Fruit fly (Drosophila melanogaster) whole organism, embryonic: ENCODE data around the gene CG13309.

Experiments
- ATbp ChIP-seq: fragments of 200-800 bp; sonication (Bioruptor generic); optimal IDR thresholded peaks from 2 replicates; lab custom pipeline; 2017; ENCODE audit warnings: missing biosample characterization, mild to moderate bottlenecking, missing genetic modification characterization, missing genetic modification reagents
- Awh ChIP-seq: fragments of 200-800 bp; sonication (Bioruptor generic); IDR thresholded peaks from 2 replicates; pipeline ENCODE4, ENCODE4 v1.3.6; 2022; ENCODE audit warnings: missing biosample characterization, missing genetic modification characterization
- CG10543 ChIP-seq: fragments of 200-800 bp; sonication (Bioruptor generic); optimal IDR thresholded peaks from 3 replicates; lab custom pipeline; 2017; ENCODE audit warnings: missing biosample characterization, mild to moderate bottlenecking, missing genetic modification characterization, moderate library complexity
- CG10959 ChIP-seq: fragments of 200-800 bp; sonication (Bioruptor generic); IDR thresholded peaks from 2 replicates; pipeline ENCODE4 v1.3.6; 2022; ENCODE audit warnings: missing biosample characterization, missing genetic modification characterization
- CG11093 ChIP-seq: fragments of 200-800 bp; sonication (Bioruptor generic); IDR thresholded peaks from 3 replicates; pipeline ENCODE4 v1.3.6; 2022; ENCODE audit warnings: missing biosample characterization, missing genetic modification characterization
- CG11456 ChIP-seq: fragments of 200-800 bp; sonication (Bioruptor generic); IDR thresholded peaks from 3 replicates; pipeline ENCODE4 v1.3.6; 2022; ENCODE audit warnings: missing biosample characterization, missing genetic modification characterization
- CG12219 ChIP-seq: fragments of 200-800 bp; sonication (Bioruptor generic); optimal IDR thresholded peaks from 3 replicates; lab custom pipeline; 2018; ENCODE audit warnings: missing biosample characterization, mild to moderate bottlenecking, missing genetic modification characterization
- CG16863 ChIP-seq: fragments of 200-800 bp; sonication (Bioruptor generic); optimal IDR thresholded peaks from 3 replicates; lab custom pipeline; 2016; ENCODE audit warnings: missing biosample characterization, missing genetic modification characterization
- CG18764 ChIP-seq: fragments of 200-800 bp; sonication (Bioruptor generic); optimal IDR thresholded peaks from 3 replicates; lab custom pipeline; 2016; ENCODE audit warnings: missing biosample characterization, missing genetic modification characterization
- CG2116 ChIP-seq: fragments of 200-800 bp; sonication (Bioruptor generic); optimal IDR thresholded peaks from 3 replicates; lab custom pipeline; 2018; ENCODE audit warnings: missing biosample characterization, mild to moderate bottlenecking, missing genetic modification characterization
- CG2120 ChIP-seq: fragments of 200-800 bp; sonication (Bioruptor generic); optimal IDR thresholded peaks from 3 replicates; lab custom pipeline; 2016; ENCODE audit warnings: missing biosample characterization, missing genetic modification characterization
- CG32532 ChIP-seq: fragments of 200-800 bp; sonication (Bioruptor generic); IDR thresholded peaks from 2 replicates; pipeline ENCODE4 v1.3.6; 2022; ENCODE audit warnings: missing biosample characterization, missing genetic modification characterization
- CG3726 ChIP-seq: fragments of 200-800 bp; sonication (Bioruptor generic); IDR thresholded peaks from 3 replicates; pipeline ENCODE4, ENCODE4 v1.3.6; 2022; ENCODE audit warnings: missing biosample characterization, missing genetic modification characterization
- CG4328 ChIP-seq: fragments of 200-800 bp; sonication (Bioruptor generic); optimal IDR thresholded peaks from 3 replicates; lab custom pipeline; 2017; ENCODE audit warnings: missing biosample characterization, missing genetic modification reagents, missing genetic modification characterization
- CG4404 ChIP-seq: fragments of 200-800 bp; sonication (Bioruptor generic); IDR thresholded peaks from 2 replicates; pipeline ENCODE4 v1.3.6; 2022; ENCODE audit warnings: missing biosample characterization, missing genetic modification characterization
- CG6654 ChIP-seq: fragments of 200-800 bp; sonication (Bioruptor generic); optimal IDR thresholded peaks from 2 replicates; lab custom pipeline; 2017; ENCODE audit warnings: missing biosample characterization, mild to moderate bottlenecking, missing genetic modification characterization
- CG7745 ChIP-seq: fragments of 200-800 bp; sonication (Bioruptor generic); optimal IDR thresholded peaks from 2 replicates; lab custom pipeline; 2018; ENCODE audit warnings: missing biosample characterization, mild to moderate bottlenecking, missing genetic modification characterization, moderate library complexity
- CG9215 ChIP-seq: fragments of 200-800 bp; sonication (Bioruptor generic); IDR thresholded peaks from 2 replicates; pipeline ENCODE4 v1.3.6; 2022; ENCODE audit warnings: missing biosample characterization, missing genetic modification characterization
- Camta ChIP-seq: fragments of 200-800 bp; sonication (Bioruptor generic); optimal IDR thresholded peaks from 2 replicates; lab custom pipeline; 2016; ENCODE audit warnings: missing biosample characterization, missing genetic modification characterization
- Dad ChIP-seq: fragments of 200-800 bp; sonication (Bioruptor generic); optimal IDR thresholded peaks from 3 replicates; lab custom pipeline; 2016; ENCODE audit warnings: missing biosample characterization, missing genetic modification characterization
- Gsc ChIP-seq: fragments of 200-800 bp; sonication (Bioruptor generic); IDR thresholded peaks from 2 replicates; pipeline ENCODE4 v1.3.6; 2022; ENCODE audit warnings: missing biosample characterization, missing genetic modification characterization
- HLH4C ChIP-seq: fragments of 200-800 bp; sonication (Bioruptor generic); IDR thresholded peaks from 3 replicates; pipeline ENCODE4 v1.3.6; 2022; ENCODE audit warnings: missing biosample characterization, missing genetic modification characterization; ENCODE audit not compliant: partially characterized antibody
- Hey ChIP-seq: fragments of 200-800 bp; sonication (Bioruptor generic); optimal IDR thresholded peaks from 3 replicates; lab custom pipeline; 2018; ENCODE audit warnings: missing biosample characterization, mild to moderate bottlenecking, missing genetic modification characterization
- Lpt ChIP-seq: fragments of >200 bp; optimal IDR thresholded peaks from 2 replicates; lab custom pipeline; 2018; ENCODE audit warnings: missing biosample characterization, missing genetic modification characterization
- Meics ChIP-seq: fragments of 200-800 bp; sonication (Bioruptor generic); optimal IDR thresholded peaks from 2 replicates; lab custom pipeline; 2017; ENCODE audit warnings: missing biosample characterization, mild to moderate bottlenecking, missing genetic modification characterization
- Optix ChIP-seq: fragments of 200-800 bp; sonication (Bioruptor generic); IDR thresholded peaks from 3 replicates; pipeline ENCODE4 v1.3.6; 2022; ENCODE audit warnings: missing biosample characterization, missing genetic modification characterization
- Poxn ChIP-seq: fragments of 200-800 bp; sonication (Bioruptor generic); IDR thresholded peaks from 2 replicates; pipeline ENCODE4 v1.3.6; 2022; ENCODE audit warnings: missing biosample characterization, missing genetic modification characterization
- Sin3A ChIP-seq: fragments of >200 bp; optimal IDR thresholded peaks from 2 replicates; lab custom pipeline; 2018
- Spps ChIP-seq: fragments of 200-800 bp; sonication (Bioruptor generic); optimal IDR thresholded peaks from 2 replicates; lab custom pipeline; 2018; ENCODE audit warnings: missing biosample characterization, mild to moderate bottlenecking, missing genetic modification characterization
- Stat92E ChIP-seq, 3 experiments: fragments of >200 bp in 2 of 3; fragments of 200-800 bp in 1 of 3; sonication (Bioruptor generic) in 1 of 3; optimal IDR thresholded peaks; 2 replicates each; lab custom pipeline; 2017 to 2019; ENCODE audit warnings: missing biosample characterization in 3 of 3, missing genetic modification characterization in 3 of 3, mild to moderate bottlenecking in 1 of 3, moderate library complexity in 1 of 3
- YL-1 ChIP-seq: fragments of 200-800 bp; sonication (Bioruptor generic); optimal IDR thresholded peaks from 3 replicates; lab custom pipeline; 2017; ENCODE audit warnings: missing biosample characterization, mild to moderate bottlenecking, missing genetic modification characterization
- ash1 ChIP-seq: fragments of 200-800 bp; sonication (Bioruptor generic); optimal IDR thresholded peaks from 2 replicates; lab custom pipeline; 2018; ENCODE audit warnings: missing biosample characterization, mild to moderate bottlenecking, missing genetic modification characterization
- bcd ChIP-seq: fragments of 200-800 bp; sonication (Bioruptor generic); optimal IDR thresholded peaks from 2 replicates; lab custom pipeline; 2017; ENCODE audit warnings: missing biosample characterization, mild to moderate bottlenecking, missing genetic modification characterization
- chinmo ChIP-seq: fragments of 200-800 bp; sonication (Bioruptor generic); IDR thresholded peaks from 4 replicates; pipeline ENCODE4 v1.3.6; 2022; ENCODE audit warnings: missing biosample characterization, missing genetic modification characterization; ENCODE audit not compliant: partially characterized antibody
- chn ChIP-seq: fragments of 200-800 bp; sonication (Bioruptor generic); optimal IDR thresholded peaks from 2 replicates; lab custom pipeline; 2016; ENCODE audit warnings: missing biosample characterization, missing genetic modification characterization
- crc ChIP-seq: fragments of 200-800 bp; sonication (Bioruptor generic); optimal IDR thresholded peaks from 2 replicates; lab custom pipeline; 2016; ENCODE audit warnings: missing biosample characterization, missing genetic modification characterization
- eve ChIP-seq, 2 experiments: fragments of >200 bp; optimal IDR thresholded peaks; 2 replicates each; lab custom pipeline; 2017; ENCODE audit warnings: missing biosample characterization in 2 of 2, missing genetic modification characterization in 2 of 2
- fd102C ChIP-seq: fragments of 200-800 bp; sonication (Bioruptor generic); optimal IDR thresholded peaks from 2 replicates; lab custom pipeline; 2018; ENCODE audit warnings: missing biosample characterization, mild to moderate bottlenecking, missing genetic modification characterization, moderate library complexity
- h ChIP-seq: fragments of >200 bp; optimal IDR thresholded peaks from 2 replicates; lab custom pipeline; 2017
- hth ChIP-seq: fragments of >200 bp; optimal IDR thresholded peaks from 2 replicates; lab custom pipeline; 2017; ENCODE audit warnings: inconsistent platforms
- kah ChIP-seq: fragments of 200-800 bp; sonication (Bioruptor generic); optimal IDR thresholded peaks from 2 replicates; lab custom pipeline; 2018; ENCODE audit warnings: missing biosample characterization, mild to moderate bottlenecking, missing genetic modification characterization
- nerfin-2 ChIP-seq: fragments of 200-800 bp; sonication (Bioruptor generic); IDR thresholded peaks from 2 replicates; pipeline ENCODE4 v1.3.6; 2022; ENCODE audit warnings: missing biosample characterization, missing genetic modification characterization; ENCODE audit not compliant: partially characterized antibody
- pb ChIP-seq: fragments of 200-800 bp; sonication (Bioruptor generic); optimal IDR thresholded peaks from 3 replicates; lab custom pipeline; 2016; ENCODE audit warnings: missing biosample characterization, missing genetic modification characterization
- prd ChIP-seq, 3 experiments: fragments of >200 bp in 2 of 3; fragments of 200-800 bp in 1 of 3; sonication (Bioruptor generic) in 1 of 3; optimal IDR thresholded peaks in 2 of 3; IDR thresholded peaks in 1 of 3; 2 replicates in 2 of 3; 3 replicates in 1 of 3; pipeline versions ENCODE4 v1.3.6 to Lab custom; 2017 to 2022; ENCODE audit warnings: missing biosample characterization in 1 of 3, missing genetic modification characterization in 1 of 3
- pzg ChIP-seq: fragments of 200-800 bp; sonication (Bioruptor generic); optimal IDR thresholded peaks from 3 replicates; lab custom pipeline; 2018; ENCODE audit warnings: missing biosample characterization, mild to moderate bottlenecking, missing genetic modification characterization, moderate library complexity
- ssp ChIP-seq: fragments of 200-800 bp; sonication (Bioruptor generic); IDR thresholded peaks from 2 replicates; pipeline ENCODE4 v1.3.6; 2022; ENCODE audit warnings: missing biosample characterization, missing genetic modification characterization
- stwl ChIP-seq: fragments of 200-800 bp; sonication (Bioruptor generic); optimal IDR thresholded peaks from 3 replicates; lab custom pipeline; 2018; ENCODE audit warnings: missing biosample characterization, mild to moderate bottlenecking, missing genetic modification characterization, moderate library complexity
- toy ChIP-seq: fragments of 200-800 bp; sonication (Bioruptor generic); IDR thresholded peaks from 2 replicates; pipeline ENCODE4 v1.3.6; 2022; ENCODE audit warnings: missing biosample characterization, missing genetic modification characterization
- wor ChIP-seq: fragments of 200-800 bp; sonication (Bioruptor generic); IDR thresholded peaks from 2 replicates; pipeline ENCODE4 v1.3.6; 2022; ENCODE audit warnings: missing biosample characterization, missing genetic modification characterization
- z ChIP-seq: fragments of 200-800 bp; sonication (Bioruptor generic); IDR thresholded peaks from 3 replicates; pipeline ENCODE4 v1.3.6; 2022; ENCODE audit warnings: missing biosample characterization, missing genetic modification characterization

The CG13309 gene

DNA sequence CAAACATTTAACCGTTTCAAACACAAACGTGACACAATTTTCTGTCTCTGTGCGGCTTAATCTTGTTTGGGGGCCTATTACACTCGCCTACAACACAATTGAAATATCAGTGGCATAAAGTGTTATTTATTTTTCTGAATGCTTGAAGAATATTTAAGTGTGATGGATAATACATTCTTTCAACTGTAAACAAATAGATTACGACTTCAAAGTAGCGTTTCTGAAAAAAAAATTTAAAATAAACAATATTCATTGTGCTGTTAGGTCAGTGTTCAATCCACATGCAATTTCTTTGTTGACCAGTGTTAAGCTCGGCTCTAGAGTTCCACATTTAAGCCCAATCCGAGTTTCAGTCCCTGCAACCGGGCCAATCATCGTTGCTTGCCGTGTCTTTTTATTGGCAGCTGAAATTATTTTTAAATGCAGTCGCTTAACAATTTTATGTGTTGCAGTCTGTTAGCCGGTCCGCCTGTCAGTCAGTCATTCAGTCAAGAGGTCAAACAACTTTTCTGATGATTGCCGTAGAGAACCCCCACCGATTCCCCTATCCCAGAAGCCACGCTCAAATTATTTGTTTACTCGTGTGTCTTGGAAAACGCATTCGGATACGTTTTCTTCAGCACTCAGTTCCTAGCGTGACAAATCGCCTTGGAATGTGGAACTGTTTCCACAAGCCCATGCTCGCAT is 37.1 kb upstream of the CG13309 start (continued):
- TF ChIP-seq CG4404 (GFP tag; lab: Robert Waterston, UW): no peak
- no peak for TF ChIP-seq Gsc (GFP tag; lab: Robert Waterston, UW)
- TF ChIP-seq Awh (GFP tag; lab: Robert Waterston, UW): peak; percentile 71
- TF ChIP-seq CG10543 (GFP tag; lab: Kevin White, UChicago): peak; percentile 14
- TF ChIP-seq Sin3A (lab: Kevin White, UChicago): no peak
- TF ChIP-seq stwl (tag; lab: Kevin White, UChicago): peak; percentile 4
- TF ChIP-seq nerfin-2 (GFP tag; lab: Robert Waterston, UW): no peak
- TF ChIP-seq Stat92E (GFP tag; optimal IDR thresholded peaks at IDR 0.05; lab: Kevin White, UChicago): peak in 1 of 3 experiments; percentile 6
- TF ChIP-seq Spps (tag; lab: Kevin White, UChicago): peak; percentile 80
- TF ChIP-seq toy: no peak
- TF ChIP-seq CG9215 (GFP tag; lab: Robert Waterston, UW): peak; percentile 24; the same call in 1 of the 2 replicates
- peak; percentile 58 for TF ChIP-seq ATbp (GFP tag; lab: Kevin White, UChicago)
- peak; percentile 35 for TF ChIP-seq CG2116 (GFP tag; lab: Kevin White, UChicago)
- TF ChIP-seq Hey (tag; lab: Kevin White, UChicago): no peak
- TF ChIP-seq Poxn (GFP tag; lab: Robert Waterston, UW): no peak
- TF ChIP-seq wor (GFP tag; lab: Robert Waterston, UW): peak; percentile 60
- no peak for TF ChIP-seq fd102C (GFP tag; lab: Kevin White, UChicago)
- no peak for TF ChIP-seq h (lab: Kevin White, UChicago)
- peak; percentile 83 for TF ChIP-seq CG12219 (GFP tag; lab: Kevin White, UChicago)
- no peak for TF ChIP-seq chinmo (GFP tag; lab: Robert Waterston, UW)
- TF ChIP-seq prd (optimal IDR thresholded peaks at IDR 0.05; lab: Kevin White, UChicago): no peak
- TF ChIP-seq prd (GFP tag; IDR thresholded peaks at IDR 0.05; lab: Robert Waterston, UW): peak; percentile 73
- TF ChIP-seq CG6654 (GFP tag; lab: Kevin White, UChicago): peak; percentile 25
- peak; percentile 5 for TF ChIP-seq Dad (GFP tag; lab: Kevin White, UChicago)
- TF ChIP-seq CG16863 (GFP tag; lab: Kevin White, UChicago): peak; percentile 62
- no peak for TF ChIP-seq pzg (GFP tag; lab: Kevin White, UChicago)
- TF ChIP-seq chn: peak; percentile 0
- TF ChIP-seq CG2120 (GFP tag; lab: Kevin White, UChicago): no peak
- peak; percentile 47 for TF ChIP-seq ssp (GFP tag; lab: Robert Waterston, UW)
- no peak for TF ChIP-seq kah (GFP tag; lab: Kevin White, UChicago)
- TF ChIP-seq hth (lab: Kevin White, UChicago): no peak
- peak in 1 of 2 experiments; percentile 96 for TF ChIP-seq eve (GFP tag; optimal IDR thresholded peaks at IDR 0.05; lab: Kevin White, UChicago)
- no peak for TF ChIP-seq ash1
- no peak for TF ChIP-seq z (GFP tag; lab: Robert Waterston, UW)
- TF ChIP-seq crc (GFP tag; lab: Kevin White, UChicago): no peak
- TF ChIP-seq Meics: peak; percentile 17
- TF ChIP-seq CG11093: 0 out of 3 replicates have a peak, but pooled peaks have one; percentile 26
- TF ChIP-seq YL-1 (GFP tag; lab: Kevin White, UChicago): no peak
- TF ChIP-seq CG10959: peak; percentile 47; the same call in 1 of the 2 replicates
- peak; percentile 48 for TF ChIP-seq CG18764
- TF ChIP-seq CG11456 (GFP tag; lab: Robert Waterston, UW): 0 out of 3 replicates have a peak, but pooled peaks have one; percentile 42
- no peak for TF ChIP-seq HLH4C (GFP tag; lab: Robert Waterston, UW)
- TF ChIP-seq bcd (GFP tag; lab: Kevin White, UChicago): peak; percentile 60
- peak; percentile 8 for TF ChIP-seq Camta (GFP tag; lab: Kevin White, UChicago)
- TF ChIP-seq Optix (GFP tag; lab: Robert Waterston, UW): no peak; the same call in 2 of the 3 replicates
- TF ChIP-seq Lpt (GFP tag; lab: Kevin White, UChicago): no peak
- no peak for TF ChIP-seq CG4328
- TF ChIP-seq CG32532: 0 out of 2 replicates have a peak, but pooled peaks have one; percentile 16
- TF ChIP-seq pb (GFP tag; lab: Kevin White, UChicago): no peak
- TF ChIP-seq CG3726 (GFP tag; lab: Robert Waterston, UW): no peak
- TF ChIP-seq CG7745 (tag; lab: Kevin White, UChicago): no peak
